Fruit fly (Drosophila melanogaster): ENCODE data around the gene Qtzl.
A peak's percentile ranks its signal among the peaks of the same experiment; 100 is the strongest.

Qtzl gene

DNA sequence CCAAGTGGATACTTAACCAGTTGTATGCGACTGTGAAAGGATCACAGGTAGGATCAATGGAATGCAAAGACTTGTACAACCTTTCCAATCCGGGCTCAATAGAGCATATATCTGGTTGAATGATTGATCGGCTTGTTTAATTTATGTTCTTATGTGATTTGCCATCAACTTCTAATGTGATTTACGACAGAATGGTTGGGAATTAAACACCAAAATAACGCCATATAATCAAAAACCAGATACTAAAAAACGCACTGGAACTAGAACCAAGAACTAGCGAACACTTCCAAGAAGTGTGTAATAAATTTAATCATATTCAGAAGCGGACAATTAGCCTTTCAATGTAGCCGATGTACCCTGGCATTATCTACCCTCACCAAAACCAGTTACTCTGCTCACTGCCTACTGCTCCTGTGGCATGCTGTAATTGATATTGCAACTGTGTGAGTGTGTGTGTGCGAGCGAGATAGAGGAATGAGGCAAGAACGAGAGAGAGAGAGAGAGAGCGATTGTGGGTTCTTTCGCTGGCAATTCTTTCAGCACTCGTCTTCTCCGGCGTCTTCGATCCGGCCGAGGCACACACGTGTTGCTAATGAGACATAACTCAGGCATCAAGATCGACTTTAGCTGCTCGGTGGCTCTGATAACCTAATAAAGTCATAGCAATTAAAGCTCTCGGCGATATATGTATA lies 26.8 kb upstream of the Qtzl start (continued):
- TF ChIP-seq CG9139 (GFP tag; optimal IDR thresholded peaks at IDR 0.05) (no peak), salr (GFP tag; optimal IDR thresholded peaks at IDR 0.05) (peak in 1 of 2 experiments; percentile 73), CG10631 (GFP tag; optimal IDR thresholded peaks at IDR 0.05) (peak; percentile 63), dac (GFP tag; optimal IDR thresholded peaks at IDR 0.05) (peak; percentile 29), CG6808 (GFP tag; optimal IDR thresholded peaks at IDR 0.05) (peak; percentile 60), CG11762 (GFP tag; optimal IDR thresholded peaks at IDR 0.05; ENCODE audit: insufficient read depth) (peak; percentile 47), vri (GFP tag; optimal IDR thresholded peaks at IDR 0.05) (no peak), Met (GFP tag; optimal IDR thresholded peaks at IDR 0.05) (peak; percentile 60), Ets21C (GFP tag; optimal IDR thresholded peaks at IDR 0.05) (peak; percentile 36), Eip75B (GFP tag; optimal IDR thresholded peaks at IDR 0.05) (peak; percentile 45), CG11902 (GFP tag; optimal IDR thresholded peaks at IDR 0.05) (peak; percentile 50), ss (GFP tag; optimal IDR thresholded peaks at IDR 0.05) (peak; percentile 24 to 46), CG6276 (GFP tag; optimal IDR thresholded peaks at IDR 0.05) (peak; percentile 43), CG3032 (tag; optimal IDR thresholded peaks at IDR 0.05) (peak; percentile 47), fkh (GFP tag; optimal IDR thresholded peaks at IDR 0.05) (no peak), Blimp-1 (GFP tag; optimal IDR thresholded peaks at IDR 0.05) (peak; percentile 12), fd59A (GFP tag; optimal IDR thresholded peaks at IDR 0.05) (peak; percentile 45), Hr4 (GFP tag; optimal IDR thresholded peaks at IDR 0.05) (peak; percentile 47), svp (GFP tag) (peak; percentile 87), Gug (GFP tag; IDR thresholded peaks at IDR 0.05) (no peak), Ets96B (tag; optimal IDR thresholded peaks at IDR 0.05) (peak; percentile 31), CG4318 (GFP tag; optimal IDR thresholded peaks at IDR 0.05) (peak; percentile 42), CG6854 (GFP tag; optimal IDR thresholded peaks at IDR 0.05) (no peak)

DNA sequence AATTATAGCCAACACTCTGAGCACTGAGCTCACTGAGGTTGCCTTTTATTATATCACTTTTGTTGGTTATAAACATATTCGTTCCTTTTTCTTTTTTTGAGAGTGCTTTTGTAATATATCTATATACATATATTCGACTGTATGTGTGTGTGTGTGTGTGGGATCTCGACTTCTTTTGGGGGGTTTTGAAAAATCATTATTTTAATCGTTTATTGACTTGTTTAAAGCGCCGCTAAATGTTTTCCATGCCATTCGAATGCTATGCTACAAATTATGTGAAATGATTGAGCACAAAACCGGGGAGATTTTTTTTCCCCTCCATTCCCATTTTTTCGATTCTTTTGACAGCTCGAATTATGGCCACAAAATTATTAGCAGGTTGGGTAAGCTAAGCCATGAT lies 26.1 kb upstream of the Qtzl start:
- no peak for TF ChIP-seq CG1621 (tag; optimal IDR thresholded peaks at IDR 0.05)
- TF ChIP-seq svp (GFP tag) = no peak
- TF ChIP-seq CG3032 (tag; optimal IDR thresholded peaks at IDR 0.05) = no peak
- no peak for TF ChIP-seq Sox102F (GFP tag; optimal IDR thresholded peaks at IDR 0.05)

DNA sequence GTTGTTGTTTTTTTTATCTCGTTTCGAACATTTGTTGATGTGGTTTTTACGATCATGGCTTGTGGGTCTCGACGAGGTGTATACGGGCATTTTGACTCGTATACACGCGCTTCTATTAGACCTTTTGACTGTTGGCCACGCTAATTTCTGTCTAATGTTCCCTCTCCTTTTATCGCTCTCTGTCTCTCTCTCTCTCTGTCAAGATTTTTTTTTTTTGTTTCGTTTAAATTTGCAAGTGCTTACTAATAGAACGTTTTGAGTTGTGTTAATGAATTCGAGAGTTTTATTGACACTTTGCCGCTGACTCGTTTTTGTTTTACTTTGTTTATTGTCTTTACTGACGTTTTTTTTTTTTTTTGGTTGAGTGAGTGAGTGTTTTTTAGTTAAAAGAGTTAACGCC lies 25.2 kb upstream of the Qtzl start:
- TF ChIP-seq Eip93F (GFP tag; optimal IDR thresholded peaks at IDR 0.05) (no peak), dac (GFP tag; optimal IDR thresholded peaks at IDR 0.05) (no peak), CG7368 (GFP tag; optimal IDR thresholded peaks at IDR 0.05) (no peak), CG32006 (GFP tag; optimal IDR thresholded peaks at IDR 0.05) (no peak), fkh (GFP tag; optimal IDR thresholded peaks at IDR 0.05) (no peak), CG16779 (tag; optimal IDR thresholded peaks at IDR 0.05) (no peak), CG10631 (GFP tag; optimal IDR thresholded peaks at IDR 0.05) (no peak), Met (GFP tag; optimal IDR thresholded peaks at IDR 0.05) (no peak), Sox102F (GFP tag; optimal IDR thresholded peaks at IDR 0.05) (no peak), CG31627 (GFP tag; optimal IDR thresholded peaks at IDR 0.05) (no peak), CG8319 (GFP tag; optimal IDR thresholded peaks at IDR 0.05) (no peak), esn (GFP tag; optimal IDR thresholded peaks at IDR 0.05) (no peak)

DNA sequence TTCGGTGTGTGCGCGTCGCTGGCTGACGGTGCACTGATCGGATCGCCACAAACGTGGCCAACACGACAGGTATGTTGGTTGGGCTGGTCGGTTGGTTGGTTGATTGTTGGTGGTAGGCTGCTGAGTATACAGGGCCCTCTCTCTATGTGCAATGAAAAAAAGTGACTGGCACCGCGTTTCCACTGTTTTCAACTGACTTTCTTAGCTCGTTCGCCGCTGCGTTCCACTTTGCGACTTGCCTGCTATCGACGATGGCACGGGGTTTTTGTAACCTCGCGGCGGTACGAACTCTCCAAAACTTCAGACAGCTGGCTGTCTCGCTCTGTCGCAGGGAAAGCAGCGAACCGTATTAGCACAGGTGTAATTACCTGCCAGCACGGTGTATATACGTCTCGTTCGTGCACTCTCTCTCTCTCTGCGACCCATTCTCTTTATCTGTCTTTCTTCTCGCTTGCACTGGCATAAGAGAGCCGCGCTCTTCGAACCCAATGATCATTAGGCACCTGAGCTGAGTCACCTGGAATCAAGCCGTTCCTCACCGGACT lies 24.6 kb upstream of the Qtzl start:
- peak; percentile 23 for TF ChIP-seq dsx (GFP tag; optimal IDR thresholded peaks at IDR 0.05; ENCODE audit: poor library complexity, severe bottlenecking)
- no peak for TF ChIP-seq acj6 (GFP tag; optimal IDR thresholded peaks at IDR 0.05)
- no peak for TF ChIP-seq fd85E (GFP tag; optimal IDR thresholded peaks at IDR 0.05)
- TF ChIP-seq spab (GFP tag; optimal IDR thresholded peaks at IDR 0.05) = no peak
- no peak for TF ChIP-seq vri (GFP tag; optimal IDR thresholded peaks at IDR 0.05)
- no peak for TF ChIP-seq fd59A (GFP tag; optimal IDR thresholded peaks at IDR 0.05)
- no peak for TF ChIP-seq lz (GFP tag; optimal IDR thresholded peaks at IDR 0.05)
- TF ChIP-seq salr (GFP tag; optimal IDR thresholded peaks at IDR 0.05) = no peak
- TF ChIP-seq fkh (GFP tag; optimal IDR thresholded peaks at IDR 0.05) = peak; percentile 85
- TF ChIP-seq CG9139 (GFP tag; optimal IDR thresholded peaks at IDR 0.05) = no peak
- no peak for TF ChIP-seq CG34406 (GFP tag; optimal IDR thresholded peaks at IDR 0.05)
- 0 out of 3 replicates have a peak, but pooled peaks have one; percentile 28 for TF ChIP-seq CG6163 (GFP tag; IDR thresholded peaks at IDR 0.05)
- TF ChIP-seq CG11902 (GFP tag; optimal IDR thresholded peaks at IDR 0.05) = no peak
- TF ChIP-seq CG3032 (tag; optimal IDR thresholded peaks at IDR 0.05) = no peak
- peak; percentile 18 for TF ChIP-seq CG1621 (tag; optimal IDR thresholded peaks at IDR 0.05)
- no peak for TF ChIP-seq CG10669 (GFP tag; optimal IDR thresholded peaks at IDR 0.05)
- peak; percentile 29 for TF ChIP-seq Sox102F (GFP tag; optimal IDR thresholded peaks at IDR 0.05)
- peak; percentile 45 for TF ChIP-seq CG6854 (GFP tag; optimal IDR thresholded peaks at IDR 0.05)
- no peak for TF ChIP-seq CG10631 (GFP tag; optimal IDR thresholded peaks at IDR 0.05)
- TF ChIP-seq Blimp-1 (GFP tag; optimal IDR thresholded peaks at IDR 0.05) = peak; percentile 13
- TF ChIP-seq cyc (GFP tag; optimal IDR thresholded peaks at IDR 0.05) = no peak
- TF ChIP-seq CG31627 (GFP tag; optimal IDR thresholded peaks at IDR 0.05) = no peak
- TF ChIP-seq CG3919 (GFP tag; optimal IDR thresholded peaks at IDR 0.05) = peak; percentile 39
